Fruit fly (Drosophila melanogaster): ENCODE data around the gene bif.

Gene bif

dm6 chrX:11714529-11715262, 35.9 kb downstream of the bif start (continued):
- no peak for TF ChIP-seq CG12744 (GFP tag; optimal IDR thresholded peaks at IDR 0.05)
- peak; percentile 69 for TF ChIP-seq CG9932 (GFP tag; IDR thresholded peaks at IDR 0.05)
- no peak for TF ChIP-seq usp (GFP tag; optimal IDR thresholded peaks at IDR 0.05)
- TF ChIP-seq CG10209 (GFP tag; optimal IDR thresholded peaks at IDR 0.05), result peak; percentile 69
- peak; percentile 78 for TF ChIP-seq bcd (GFP tag; optimal IDR thresholded peaks at IDR 0.05)
- TF ChIP-seq CG1647 (GFP tag; optimal IDR thresholded peaks at IDR 0.05), result no peak
- no peak for TF ChIP-seq sr (GFP tag; IDR thresholded peaks at IDR 0.05)
- TF ChIP-seq ac (GFP tag; optimal IDR thresholded peaks at IDR 0.05), result no peak
- peak; percentile 81 for TF ChIP-seq sens (GFP tag)
- peak; percentile 77 for TF ChIP-seq CG2678 (tag; optimal IDR thresholded peaks at IDR 0.05)
- TF ChIP-seq D19A (tag; optimal IDR thresholded peaks at IDR 0.05), result peak; percentile 77
- peak; percentile 6 for TF ChIP-seq CG17802 (tag; optimal IDR thresholded peaks at IDR 0.05)
- TF ChIP-seq kay (GFP tag; optimal IDR thresholded peaks at IDR 0.05), result no peak
- no peak for TF ChIP-seq vnd (GFP tag; IDR thresholded peaks at IDR 0.05; ENCODE audit: partially characterized antibody)
- peak; percentile 42 for TF ChIP-seq CG9437 (GFP tag; optimal IDR thresholded peaks at IDR 0.05)
- no peak for TF ChIP-seq CG4424 (GFP tag; optimal IDR thresholded peaks at IDR 0.05)
- peak; percentile 53 for TF ChIP-seq CG30431 (GFP tag; optimal IDR thresholded peaks at IDR 0.05)
- peak; percentile 34 for TF ChIP-seq CG8388 (GFP tag; optimal IDR thresholded peaks at IDR 0.05)
- no peak for TF ChIP-seq cato (GFP tag; optimal IDR thresholded peaks at IDR 0.05; ENCODE audit: borderline replicate concordance)
- peak; percentile 68; the same call in 1 of the 2 replicates for TF ChIP-seq rib (GFP tag; IDR thresholded peaks at IDR 0.05)
- TF ChIP-seq TFAM (GFP tag; optimal IDR thresholded peaks at IDR 0.05), result no peak
- peak; percentile 36 for TF ChIP-seq Ssrp (tag; optimal IDR thresholded peaks at IDR 0.05)
- peak; percentile 35; the same call in 1 of the 2 replicates for TF ChIP-seq bbx (GFP tag; IDR thresholded peaks at IDR 0.05; ENCODE audit: partially characterized antibody)
- peak in 1 of 2 experiments; percentile 30 for TF ChIP-seq Trl (optimal IDR thresholded peaks at IDR 0.05)
- peak; percentile 18 for TF ChIP-seq Trl (GFP tag; optimal IDR thresholded peaks at IDR 0.05)
- TF ChIP-seq CG15479 (GFP tag; optimal IDR thresholded peaks at IDR 0.05), result no peak
- no peak for TF ChIP-seq CG15601 (tag; optimal IDR thresholded peaks at IDR 0.05)
- peak; percentile 51 for TF ChIP-seq E2f2 (GFP tag; IDR thresholded peaks at IDR 0.05)
- peak; percentile 42 for TF ChIP-seq D19B (GFP tag; optimal IDR thresholded peaks at IDR 0.05)
- TF ChIP-seq CG16813 (GFP tag; IDR thresholded peaks at IDR 0.05; ENCODE audit: partially characterized antibody), result 0 out of 3 replicates have a peak, but pooled peaks have one; percentile 35
- TF ChIP-seq chn (GFP tag; optimal IDR thresholded peaks at IDR 0.05), result peak; percentile 25
- no peak for TF ChIP-seq Doc2 (GFP tag; IDR thresholded peaks at IDR 0.05)
- TF ChIP-seq chinmo (GFP tag; IDR thresholded peaks at IDR 0.05; ENCODE audit: partially characterized antibody), result 0 out of 4 replicates have a peak, but pooled peaks have one; percentile 65
- TF ChIP-seq CG11085 (GFP tag; IDR thresholded peaks at IDR 0.05), result peak; percentile 55; the same call in 1 of the 2 replicates
- TF ChIP-seq Max (GFP tag; optimal IDR thresholded peaks at IDR 0.05), result no peak
- no peak for TF ChIP-seq ash1 (GFP tag; optimal IDR thresholded peaks at IDR 0.05)
- peak; percentile 53 for TF ChIP-seq nom (GFP tag; optimal IDR thresholded peaks at IDR 0.05)
- peak; percentile 95 for TF ChIP-seq psq (GFP tag; optimal IDR thresholded peaks at IDR 0.05)
- peak; percentile 23 for TF ChIP-seq Vsx1 (GFP tag; optimal IDR thresholded peaks at IDR 0.05)
- TF ChIP-seq BtbVII (GFP tag; optimal IDR thresholded peaks at IDR 0.05), result peak; percentile 42
- peak; percentile 70 for TF ChIP-seq HHEX (GFP tag; optimal IDR thresholded peaks at IDR 0.05)
- no peak for TF ChIP-seq lov (optimal IDR thresholded peaks at IDR 0.05)
- TF ChIP-seq lov (GFP tag; IDR thresholded peaks at IDR 0.05), result peak; percentile 60; the same call in 2 of the 3 replicates
- no peak for TF ChIP-seq hkb (optimal IDR thresholded peaks at IDR 0.05)
- TF ChIP-seq hkb (GFP tag; IDR thresholded peaks at IDR 0.05), result peak; percentile 68
- TF ChIP-seq so (GFP tag; IDR thresholded peaks at IDR 0.05), result 0 out of 3 replicates have a peak, but pooled peaks have one; percentile 69
- TF ChIP-seq trem (tag; optimal IDR thresholded peaks at IDR 0.05), result peak; percentile 98
- peak; percentile 48 for TF ChIP-seq mam (GFP tag; optimal IDR thresholded peaks at IDR 0.05)
- TF ChIP-seq Ptx1 (GFP tag; IDR thresholded peaks at IDR 0.05), result peak; percentile 85
- peak; percentile 78 for TF ChIP-seq Dbx (GFP tag; IDR thresholded peaks at IDR 0.05)

All from whole organism, embryonic.